Worm (Caenorhabditis elegans) whole organism, young adult: ENCODE measurements around the gene ptpn-22.
A peak's percentile ranks its signal among the peaks of the same experiment; 100 is the strongest.

Source experiments
- B0035.1 ChIP-seq: sonication (generic microtip); optimal IDR thresholded peaks from 2 replicates; lab custom pipeline; 2016; ENCODE audit warnings: missing genetic modification characterization, mild to moderate bottlenecking, missing compliant biosample characterization, missing genotype, missing genetic modification reagents
- B0261.1 ChIP-seq: sonication (generic microtip); optimal IDR thresholded peaks from 2 replicates; lab custom pipeline; 2016; ENCODE audit warnings: mild to moderate bottlenecking, missing genetic modification characterization, moderate library complexity, missing compliant biosample characterization
- B0336.3 ChIP-seq: fragments of 200-800 bp; sonication (Bioruptor generic); IDR thresholded peaks from 2 replicates; pipeline ENCODE4 v1.3.6; 2022; ENCODE audit warnings: missing genetic modification characterization, missing compliant biosample characterization
- C17E4.6 ChIP-seq: fragments of 200-800 bp; sonication (Bioruptor generic); IDR thresholded peaks from 2 replicates; pipeline ENCODE4 v1.3.6; 2022; ENCODE audit warnings: missing genetic modification reagents, missing genetic modification characterization, missing compliant biosample characterization
- F33H1.4 ChIP-seq: fragments of 200-800 bp; sonication (Bioruptor generic); IDR thresholded peaks from 2 replicates; pipeline ENCODE4 v1.3.6; 2022; ENCODE audit warnings: missing genetic modification reagents, missing genetic modification characterization, missing compliant biosample characterization
- F37B4.10 ChIP-seq: fragments of 200-800 bp; sonication (Bioruptor generic); IDR thresholded peaks from 2 replicates; pipeline ENCODE4 v1.3.6; 2022; ENCODE audit warnings: missing genetic modification characterization, missing compliant biosample characterization
- F49E8.2 ChIP-seq: sonication (generic microtip); optimal IDR thresholded peaks from 3 replicates; lab custom pipeline; 2017; ENCODE audit warnings: missing genetic modification characterization, mild to moderate bottlenecking, missing compliant biosample characterization, antibody characterized with exemption, moderate library complexity; ENCODE audit not compliant: insufficient read depth
- F52B5.7 ChIP-seq: sonication (generic microtip); optimal IDR thresholded peaks from 2 replicates; lab custom pipeline; 2016; ENCODE audit warnings: mild to moderate bottlenecking, missing genetic modification characterization, missing compliant biosample characterization
- T07F8.4 ChIP-seq: sonication (generic microtip); optimal IDR thresholded peaks from 2 replicates; lab custom pipeline; 2016; ENCODE audit warnings: mild to moderate bottlenecking, missing genetic modification characterization, moderate library complexity, missing compliant biosample characterization
- Y67H2A.10 ChIP-seq: fragments of 200-800 bp; sonication (Bioruptor generic); conservative IDR thresholded peaks from 2 replicates; pipeline ENCODE4 v1.3.6; 2022; ENCODE audit warnings: missing genetic modification reagents, missing genetic modification characterization, missing compliant biosample characterization
- Y79H2A.3 ChIP-seq: fragments of 200-800 bp; sonication (Bioruptor generic); conservative IDR thresholded peaks from 2 replicates; pipeline ENCODE4 v1.3.6; 2022; ENCODE audit warnings: missing genetic modification reagents, missing genetic modification characterization, missing compliant biosample characterization
- ama-1 ChIP-seq, 3 experiments: fragments of 150-350 bp in 1 of 3; sonication (generic microtip) in 2 of 3; optimal IDR thresholded peaks; 2 replicates each; lab custom pipeline; 2014 to 2018; ENCODE audit warnings: missing biosample characterization in 2 of 3, missing genetic modification characterization in 2 of 3, missing genetic modification reagents in 2 of 3
- atf-7 ChIP-seq: sonication (generic microtip); optimal IDR thresholded peaks from 2 replicates; lab custom pipeline; 2017; ENCODE audit warnings: mild to moderate bottlenecking, missing genetic modification characterization, missing compliant biosample characterization
- athp-1 ChIP-seq: sonication (generic microtip); optimal IDR thresholded peaks from 2 replicates; lab custom pipeline; 2017; ENCODE audit warnings: mild to moderate bottlenecking, missing genetic modification characterization, missing compliant biosample characterization
- bed-1 ChIP-seq: fragments of 200-800 bp; sonication (Bioruptor generic); IDR thresholded peaks from 2 replicates; pipeline ENCODE4 v1.3.6; 2022; ENCODE audit warnings: missing genetic modification reagents, missing genetic modification characterization, missing compliant biosample characterization
- cebp-1 ChIP-seq, 2 experiments: fragments of 200-800 bp in 1 of 2; sonication (Bioruptor generic) in 1 of 2; sonication (generic microtip) in 1 of 2; IDR thresholded peaks in 1 of 2; optimal IDR thresholded peaks in 1 of 2; 2 replicates each; pipeline versions ENCODE4 v1.3.6 to Lab custom; 2017 to 2022; ENCODE audit warnings: missing compliant biosample characterization in 2 of 2, missing genetic modification characterization in 2 of 2, mild to moderate bottlenecking in 1 of 2, missing genetic modification reagents in 1 of 2, moderate library complexity in 1 of 2
- die-1 ChIP-seq: sonication (generic microtip); optimal IDR thresholded peaks from 2 replicates; lab custom pipeline; 2016; ENCODE audit warnings: missing genotype, mild to moderate bottlenecking, missing genetic modification characterization, missing compliant biosample characterization
- dpl-1 ChIP-seq: fragments of 150-350 bp; optimal IDR thresholded peaks from 2 replicates; lab custom pipeline; 2014; ENCODE audit warnings: missing biosample characterization, missing genetic modification reagents, missing genetic modification characterization
- efl-1 ChIP-seq: fragments of 150-350 bp; optimal IDR thresholded peaks from 2 replicates; lab custom pipeline; 2014; ENCODE audit warnings: missing biosample characterization, missing genetic modification reagents, missing genetic modification characterization
- egrh-3 ChIP-seq: fragments of 200-800 bp; sonication (Bioruptor generic); IDR thresholded peaks from 2 replicates; pipeline ENCODE4 v1.3.6; 2022; ENCODE audit warnings: missing genetic modification reagents, missing genetic modification characterization, missing compliant biosample characterization
- ets-4 ChIP-seq: fragments of 200-800 bp; sonication (Bioruptor generic); optimal IDR thresholded peaks from 2 replicates; lab custom pipeline; 2018; ENCODE audit warnings: mild to moderate bottlenecking, missing genetic modification characterization, missing compliant biosample characterization
- fkh-3 ChIP-seq: sonication (generic microtip); optimal IDR thresholded peaks from 2 replicates; lab custom pipeline; 2016; ENCODE audit warnings: mild to moderate bottlenecking, missing genetic modification characterization, missing compliant biosample characterization
- hsf-1 ChIP-seq: fragments of 200-800 bp; sonication (Bioruptor generic); IDR thresholded peaks from 2 replicates; pipeline ENCODE4 v1.3.6; 2022; ENCODE audit warnings: missing genetic modification reagents, missing genetic modification characterization, missing compliant biosample characterization
- let-526 ChIP-seq: fragments of 200-800 bp; sonication (Bioruptor generic); IDR thresholded peaks from 2 replicates; pipeline ENCODE4 v1.3.6; 2022; ENCODE audit warnings: missing genetic modification reagents, missing genetic modification characterization, missing compliant biosample characterization
- lin-26 ChIP-seq: fragments of 200-800 bp; sonication (Bioruptor generic); IDR thresholded peaks from 2 replicates; pipeline ENCODE4 v1.3.6; 2022; ENCODE audit warnings: missing genetic modification reagents, missing genetic modification characterization, missing compliant biosample characterization
- lin-40 ChIP-seq: sonication (generic microtip); optimal IDR thresholded peaks from 2 replicates; lab custom pipeline; 2016; ENCODE audit warnings: missing genetic modification characterization, mild to moderate bottlenecking, missing compliant biosample characterization, missing genotype, missing genetic modification reagents
- lir-1 ChIP-seq: fragments of 200-800 bp; sonication (Bioruptor generic); conservative IDR thresholded peaks from 2 replicates; pipeline ENCODE4 v1.3.6; 2022; ENCODE audit warnings: missing genetic modification reagents, missing genetic modification characterization, missing compliant biosample characterization
- lsl-1 ChIP-seq: fragments of 200-800 bp; sonication (Bioruptor generic); optimal IDR thresholded peaks from 2 replicates; lab custom pipeline; 2018; ENCODE audit warnings: mild to moderate bottlenecking, missing genetic modification characterization, moderate library complexity, missing compliant biosample characterization
- lsy-27 ChIP-seq: sonication (generic microtip); optimal IDR thresholded peaks from 2 replicates; lab custom pipeline; 2017; ENCODE audit warnings: missing genetic modification characterization, mild to moderate bottlenecking, missing compliant biosample characterization, antibody characterized with exemption, missing genotype, borderline replicate concordance; ENCODE audit not compliant: insufficient read depth
- madf-6 ChIP-seq: fragments of 200-800 bp; sonication (Bioruptor generic); IDR thresholded peaks from 2 replicates; pipeline ENCODE4 v1.3.6; 2022; ENCODE audit warnings: missing genetic modification reagents, missing genetic modification characterization, missing compliant biosample characterization
- mcd-1 ChIP-seq: fragments of 200-800 bp; sonication (Bioruptor generic); IDR thresholded peaks from 2 replicates; pipeline ENCODE4 v1.3.6; 2022; ENCODE audit warnings: missing genetic modification reagents, missing genetic modification characterization, missing compliant biosample characterization
- mes-4 ChIP-seq: sonication (generic microtip); optimal IDR thresholded peaks from 2 replicates; lab custom pipeline; 2016; ENCODE audit warnings: missing genotype, missing genetic modification characterization, missing compliant biosample characterization
- nfya-1 ChIP-seq: sonication (generic microtip); optimal IDR thresholded peaks from 2 replicates; lab custom pipeline; 2017; ENCODE audit warnings: antibody characterized with exemption, missing compliant biosample characterization, missing genetic modification characterization, borderline replicate concordance; ENCODE audit not compliant: insufficient read depth
- nfyb-1 ChIP-seq: fragments of 200-800 bp; sonication (Bioruptor generic); IDR thresholded peaks from 2 replicates; pipeline ENCODE4 v1.3.6; 2022; ENCODE audit warnings: missing genetic modification reagents, missing genetic modification characterization, missing compliant biosample characterization
- nhr-179 ChIP-seq: sonication (generic microtip); optimal IDR thresholded peaks from 2 replicates; lab custom pipeline; 2016; ENCODE audit warnings: mild to moderate bottlenecking, missing genetic modification characterization, missing compliant biosample characterization
- nhr-90 ChIP-seq: sonication (generic microtip); optimal IDR thresholded peaks from 2 replicates; lab custom pipeline; 2016; ENCODE audit warnings: missing genotype, mild to moderate bottlenecking, missing genetic modification characterization, missing compliant biosample characterization
- rpc-1 ChIP-seq, 2 experiments: fragments of 150-350 bp in 1 of 2; sonication (generic microtip) in 1 of 2; optimal IDR thresholded peaks; 2 replicates each; lab custom pipeline; 2014 to 2018; ENCODE audit warnings: missing biosample characterization in 1 of 2, missing genetic modification characterization in 1 of 2, missing genetic modification reagents in 1 of 2, missing genotype in 1 of 2
- snpc-1.1 ChIP-seq: sonication (generic microtip); optimal IDR thresholded peaks from 2 replicates; lab custom pipeline; 2017; ENCODE audit warnings: missing genetic modification characterization, mild to moderate bottlenecking, missing compliant biosample characterization, antibody characterized with exemption, moderate library complexity, missing genotype, missing genetic modification reagents; ENCODE audit not compliant: insufficient read depth
- unc-130 ChIP-seq: sonication (generic microtip); optimal IDR thresholded peaks from 2 replicates; lab custom pipeline; 2016; ENCODE audit warnings: missing genetic modification reagents, missing genetic modification characterization, missing compliant biosample characterization
- xnd-1 ChIP-seq: sonication (generic microtip); optimal IDR thresholded peaks from 2 replicates; lab custom pipeline; 2016; ENCODE audit warnings: missing genotype, missing genetic modification reagents, missing genetic modification characterization, missing compliant biosample characterization
- ztf-25 ChIP-seq: fragments of 200-800 bp; sonication (Bioruptor generic); IDR thresholded peaks from 2 replicates; pipeline ENCODE4 v1.3.6; 2022; ENCODE audit warnings: missing genetic modification reagents, missing genetic modification characterization, missing compliant biosample characterization
- ztf-6 ChIP-seq: fragments of 200-800 bp; sonication (Bioruptor generic); IDR thresholded peaks from 2 replicates; pipeline ENCODE4 v1.3.6; 2022; ENCODE audit warnings: missing genetic modification reagents, missing genetic modification characterization, missing compliant biosample characterization

Gene ptpn-22

ce11 chrIV:1727538-1728072 is 12.5 kb downstream of the ptpn-22 start:
- peak; percentile 14 for TF ChIP-seq athp-1
- no peak for TF ChIP-seq ztf-6 (GFP tag; lab: Robert Waterston, UW)
- no peak for TF ChIP-seq cebp-1 (GFP tag; IDR thresholded peaks at IDR 0.05; lab: Robert Waterston, UW)
- TF ChIP-seq cebp-1 (tag; optimal IDR thresholded peaks at IDR 0.05; lab: Kevin White, UChicago): peak; percentile 29
- TF ChIP-seq Y67H2A.10 (GFP tag; lab: Robert Waterston, UW): no peak
- peak; percentile 37 for TF ChIP-seq atf-7 (tag; lab: Kevin White, UChicago)
- no peak for TF ChIP-seq lsl-1 (GFP tag; lab: Kevin White, UChicago)
- peak; percentile 79 for TF ChIP-seq B0336.3 (GFP tag; lab: Robert Waterston, UW)
- TF ChIP-seq efl-1 (GFP tag; lab: Kevin White, UChicago): peak; percentile 25
- no peak for TF ChIP-seq B0035.1 (tag; lab: Kevin White, UChicago)
- 0 out of 2 replicates have a peak, but pooled peaks have one; percentile 16 for TF ChIP-seq mcd-1
- no peak for TF ChIP-seq lir-1 (GFP tag; lab: Robert Waterston, UW)
- TF ChIP-seq ztf-25 (GFP tag; lab: Robert Waterston, UW): no peak
- TF ChIP-seq nfyb-1 (GFP tag; lab: Robert Waterston, UW): 0 out of 2 replicates have a peak, but pooled peaks have one; percentile 27
- no peak for TF ChIP-seq dpl-1
- TF ChIP-seq lsy-27: no peak
- no peak for TF ChIP-seq B0261.1 (tag; lab: Kevin White, UChicago)
- TF ChIP-seq xnd-1 (tag; lab: Kevin White, UChicago): no peak
- TF ChIP-seq rpc-1 (optimal IDR thresholded peaks at IDR 0.05; lab: Kevin White, UChicago): no peak
- TF ChIP-seq rpc-1 (tag; optimal IDR thresholded peaks at IDR 0.05; lab: Kevin White, UChicago): no peak
- TF ChIP-seq lin-26 (GFP tag; lab: Robert Waterston, UW): peak; percentile 31; the same call in 1 of the 2 replicates
- TF ChIP-seq F52B5.7 (tag; lab: Kevin White, UChicago): peak; percentile 9
- TF ChIP-seq C17E4.6 (GFP tag; lab: Robert Waterston, UW): 0 out of 2 replicates have a peak, but pooled peaks have one; percentile 38
- 0 out of 2 replicates have a peak, but pooled peaks have one; percentile 37 for TF ChIP-seq Y79H2A.3
- TF ChIP-seq F33H1.4 (GFP tag; lab: Robert Waterston, UW): 0 out of 2 replicates have a peak, but pooled peaks have one; percentile 7
- peak; percentile 50; the same call in 1 of the 2 replicates for TF ChIP-seq madf-6 (GFP tag; lab: Robert Waterston, UW)
- TF ChIP-seq T07F8.4: no peak
- no peak for TF ChIP-seq lin-40 (tag; lab: Kevin White, UChicago)

ce11 chrIV:1725888-1726287 is 14.2 kb downstream of the ptpn-22 start, which contains the start of gene K08D12.8:
K08D12.8 (plus strand) TSS chrIV:1726188.
- TF ChIP-seq F49E8.2 (tag; lab: Kevin White, UChicago) (no peak), unc-130 (GFP tag; lab: Kevin White, UChicago) (no peak), rpc-1 (optimal IDR thresholded peaks at IDR 0.05; lab: Kevin White, UChicago) (no peak), rpc-1 (tag; optimal IDR thresholded peaks at IDR 0.05; lab: Kevin White, UChicago) (no peak), F37B4.10 (GFP tag; lab: Robert Waterston, UW) (no peak), nhr-90 (tag; lab: Kevin White, UChicago) (no peak), nfya-1 (tag; lab: Kevin White, UChicago) (no peak), hsf-1 (GFP tag; lab: Robert Waterston, UW) (no peak), F33H1.4 (GFP tag; lab: Robert Waterston, UW) (no peak), nhr-179 (tag; lab: Kevin White, UChicago) (no peak), ama-1 (optimal IDR thresholded peaks at IDR 0.05; lab: Kevin White, UChicago) (no peak), ama-1 (GFP tag; optimal IDR thresholded peaks at IDR 0.05; lab: Kevin White, UChicago) (no peak), snpc-1.1 (tag; lab: Kevin White, UChicago) (no peak), bed-1 (GFP tag; lab: Robert Waterston, UW) (no peak), let-526 (GFP tag; lab: Robert Waterston, UW) (no peak), egrh-3 (no peak), mes-4 (tag; lab: Kevin White, UChicago) (no peak), die-1 (no peak), ets-4 (GFP tag; lab: Kevin White, UChicago) (no peak), atf-7 (tag; lab: Kevin White, UChicago) (no peak), fkh-3 (tag; lab: Kevin White, UChicago) (no peak)
- TF ChIP-seq, all 124 proteins: peak for 0
